Worm (Caenorhabditis elegans): ENCODE measurements around the gene ttr-46.
A peak's percentile ranks its signal among the peaks of the same experiment; 100 is the strongest.

ttr-46 gene

ce11 chrV:9978425-9978824, 27.4 kb downstream of the ttr-46 start:
- TF ChIP-seq dve-1 (tag; optimal IDR thresholded peaks at IDR 0.05) (no peak), ceh-2 (tag; optimal IDR thresholded peaks at IDR 0.05) (no peak), ceh-48 (tag; optimal IDR thresholded peaks at IDR 0.05) (peak; percentile 65), fax-1 (tag; optimal IDR thresholded peaks at IDR 0.05) (no peak), hlh-13 (GFP tag; optimal IDR thresholded peaks at IDR 0.05) (no peak), ceh-14 (tag; optimal IDR thresholded peaks at IDR 0.05) (no peak), C38D4.7 (GFP tag; optimal IDR thresholded peaks at IDR 0.05) (no peak), rnt-1 (tag; optimal IDR thresholded peaks at IDR 0.05) (no peak), pha-2 (tag; optimal IDR thresholded peaks at IDR 0.05) (no peak), pat-9 (tag; optimal IDR thresholded peaks at IDR 0.05) (no peak), ztf-16 (tag; optimal IDR thresholded peaks at IDR 0.05) (no peak), ets-4 (tag; optimal IDR thresholded peaks at IDR 0.05) (no peak), ceh-9 (tag; optimal IDR thresholded peaks at IDR 0.05) (no peak), mec-3 (tag; optimal IDR thresholded peaks at IDR 0.05; ENCODE audit: borderline replicate concordance) (no peak), K09A11.1 (tag; optimal IDR thresholded peaks at IDR 0.05; ENCODE audit: insufficient read depth) (no peak), pqm-1 (tag; optimal IDR thresholded peaks at IDR 0.05) (no peak), ceh-31 (tag; optimal IDR thresholded peaks at IDR 0.05) (peak; percentile 63), nfya-1 (tag; optimal IDR thresholded peaks at IDR 0.05) (no peak), pax-1 (tag; optimal IDR thresholded peaks at IDR 0.05) (no peak), ceh-18 (tag; optimal IDR thresholded peaks at IDR 0.05) (no peak), tbx-2 (tag; optimal IDR thresholded peaks at IDR 0.05) (peak; percentile 16), unc-42 (tag; optimal IDR thresholded peaks at IDR 0.05) (peak; percentile 25)

DNA sequence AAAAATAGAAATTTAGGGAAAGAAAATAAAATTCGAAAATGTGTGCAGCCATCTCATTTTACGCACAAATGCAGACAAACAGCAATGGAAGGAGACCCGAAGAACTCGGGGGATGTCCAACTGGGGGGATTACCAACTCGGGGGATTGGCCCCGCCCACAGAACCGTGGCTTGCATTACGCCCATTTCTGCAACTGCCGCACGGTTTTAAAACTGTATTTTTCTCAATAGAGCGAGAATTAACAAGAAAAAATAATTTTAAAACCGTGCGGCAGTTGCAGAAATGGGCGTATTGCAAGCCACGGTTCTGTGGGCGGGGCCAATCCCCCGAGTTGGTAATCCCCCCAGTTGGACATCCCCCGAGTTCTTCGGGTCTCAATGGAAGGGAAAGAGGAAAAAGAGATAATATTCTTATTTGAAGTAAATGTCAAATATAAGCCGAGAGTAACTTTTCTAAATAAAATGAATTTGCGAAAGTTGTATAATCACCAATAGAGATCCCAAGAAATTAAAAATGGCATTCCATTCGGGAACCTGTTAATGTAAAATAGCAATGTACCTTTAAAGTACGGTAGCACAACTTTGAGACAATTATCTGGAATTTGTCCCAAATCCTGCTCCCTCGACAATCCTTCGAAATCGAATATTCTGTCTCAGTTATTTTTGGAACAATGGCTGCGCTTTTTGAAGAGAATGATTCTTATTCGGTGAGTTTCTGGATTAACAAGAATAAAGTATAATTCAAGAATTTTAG, 29.9 kb downstream of the ttr-46 start, which contains the start of the genes ruvb-1 and tofu-1:
Gene ruvb-1, minus strand, starts transcription at position 72 of the 753 bp plus-strand sequence.
Gene tofu-1, plus strand, starts transcription at position 417 of the 753 bp plus-strand sequence.
- TF ChIP-seq C08G9.2 (tag; optimal IDR thresholded peaks at IDR 0.05) (peak; percentile 77), pros-1 (tag; optimal IDR thresholded peaks at IDR 0.05) (peak; percentile 8), fax-1 (tag; optimal IDR thresholded peaks at IDR 0.05) (peak; percentile 61), hlh-8 (tag; optimal IDR thresholded peaks at IDR 0.05) (peak; percentile 70), tbx-7 (tag; optimal IDR thresholded peaks at IDR 0.05) (peak; percentile 63), ets-4 (tag; optimal IDR thresholded peaks at IDR 0.05) (peak; percentile 75), ref-2 (tag; optimal IDR thresholded peaks at IDR 0.05) (peak; percentile 92), ceh-34 (tag; optimal IDR thresholded peaks at IDR 0.05) (peak; percentile 40), ceh-18 (tag; optimal IDR thresholded peaks at IDR 0.05) (peak; percentile 20), ceh-14 (tag; optimal IDR thresholded peaks at IDR 0.05) (peak; percentile 89), zip-5 (tag; optimal IDR thresholded peaks at IDR 0.05) (peak; percentile 32), ceh-2 (tag; optimal IDR thresholded peaks at IDR 0.05) (peak; percentile 81), ztf-16 (tag; optimal IDR thresholded peaks at IDR 0.05) (peak; percentile 13), pqm-1 (tag; optimal IDR thresholded peaks at IDR 0.05) (peak; percentile 40), nfya-1 (tag; optimal IDR thresholded peaks at IDR 0.05) (peak; percentile 26), ceh-31 (tag; optimal IDR thresholded peaks at IDR 0.05) (peak; percentile 96), lim-6 (tag; optimal IDR thresholded peaks at IDR 0.05) (peak; percentile 70), F13H6.1 (tag; optimal IDR thresholded peaks at IDR 0.05) (peak; percentile 70), tbx-2 (tag; optimal IDR thresholded peaks at IDR 0.05) (peak; percentile 94), rnt-1 (tag; optimal IDR thresholded peaks at IDR 0.05) (peak; percentile 72), unc-42 (tag; optimal IDR thresholded peaks at IDR 0.05) (peak; percentile 51), madf-2 (tag; optimal IDR thresholded peaks at IDR 0.05) (peak; percentile 16), dmd-4 (tag; optimal IDR thresholded peaks at IDR 0.05; ENCODE audit: borderline replicate concordance) (peak; percentile 70)

ce11 chrV:9982568-9982967, 31.5 kb downstream of the ttr-46 start, which contains the start of gene C27H6.9:
Gene C27H6.9, plus strand, starts transcription at chrV:9982868.
- TF ChIP-seq zip-5 (tag; optimal IDR thresholded peaks at IDR 0.05) (no peak), ceh-22 (tag; optimal IDR thresholded peaks at IDR 0.05) (no peak), pros-1 (tag; optimal IDR thresholded peaks at IDR 0.05) (no peak), tbx-2 (tag; optimal IDR thresholded peaks at IDR 0.05) (no peak), ceh-14 (tag; optimal IDR thresholded peaks at IDR 0.05) (no peak)

- no peak for TF ChIP-seq ahr-1 (tag; optimal IDR thresholded peaks at IDR 0.05)
- no peak for TF ChIP-seq pat-9 (tag; optimal IDR thresholded peaks at IDR 0.05)
- TF ChIP-seq ceh-6 (GFP tag; optimal IDR thresholded peaks at IDR 0.05) = no peak
- TF ChIP-seq ceh-48 (tag; optimal IDR thresholded peaks at IDR 0.05) = no peak
- no peak for TF ChIP-seq eyg-1 (tag; optimal IDR thresholded peaks at IDR 0.05)
- no peak for TF ChIP-seq hlh-6 (tag; optimal IDR thresholded peaks at IDR 0.05)
- TF ChIP-seq unc-55 (GFP tag; optimal IDR thresholded peaks at IDR 0.05) = no peak
- no peak for TF ChIP-seq hlh-8 (tag; optimal IDR thresholded peaks at IDR 0.05)
- no peak for TF ChIP-seq lim-6 (tag; optimal IDR thresholded peaks at IDR 0.05)
- TF ChIP-seq pha-4 (tag; optimal IDR thresholded peaks at IDR 0.05) = no peak
- TF ChIP-seq Y22D7AL.16 (tag; optimal IDR thresholded peaks at IDR 0.05) = no peak
- no peak for TF ChIP-seq ceh-19 (GFP tag; optimal IDR thresholded peaks at IDR 0.05)
- no peak for TF ChIP-seq nfya-1 (tag; optimal IDR thresholded peaks at IDR 0.05)
- no peak for TF ChIP-seq dmd-4 (tag; optimal IDR thresholded peaks at IDR 0.05; ENCODE audit: borderline replicate concordance)
- TF ChIP-seq ceh-34 (tag; optimal IDR thresholded peaks at IDR 0.05) = no peak
- TF ChIP-seq fkh-6 (tag; optimal IDR thresholded peaks at IDR 0.05) = no peak
- TF ChIP-seq rnt-1 (tag; optimal IDR thresholded peaks at IDR 0.05) = no peak
- TF ChIP-seq fax-1 (tag; optimal IDR thresholded peaks at IDR 0.05) = no peak
Measured at ce11 chrV:9983529-9983928, 32.5 kb downstream of the ttr-46 start.
